Worm (Caenorhabditis elegans) whole organism, L4 larva: ENCODE results near the gene klp-6.
A peak's percentile ranks its signal among the peaks of the same experiment; 100 is the strongest.

ENCODE experiments used
- F37D6.2 ChIP-seq: sonication (generic microtip); optimal IDR thresholded peaks from 2 replicates; lab custom pipeline; 2016; ENCODE audit warnings: mild to moderate bottlenecking, missing genetic modification characterization, missing compliant biosample characterization
- R02D3.7 ChIP-seq: fragments of 150-350 bp; sonication (generic microtip); optimal IDR thresholded peaks from 3 replicates; lab custom pipeline; 2014; ENCODE audit warnings: missing biosample characterization, missing genetic modification characterization
- T26A8.4 ChIP-seq: fragments of 200-800 bp; sonication (Bioruptor generic); IDR thresholded peaks from 2 replicates; pipeline ENCODE4 v1.3.6; 2022; ENCODE audit warnings: missing genetic modification characterization, missing compliant biosample characterization
- Y75B8A.6 ChIP-seq: fragments of 200-800 bp; sonication (Bioruptor generic); IDR thresholded peaks from 2 replicates; pipeline ENCODE4 v1.3.6; 2022; ENCODE audit warnings: missing genetic modification reagents, missing genetic modification characterization, missing compliant biosample characterization
- aha-1 ChIP-seq: fragments of 150-350 bp; peaks from one replicate; lab custom pipeline; 2014; ENCODE audit warnings: missing biosample characterization, missing genetic modification characterization
- ceh-28 ChIP-seq: fragments of 150-350 bp; optimal IDR thresholded peaks from 2 replicates; lab custom pipeline; 2014; ENCODE audit warnings: missing biosample characterization, missing genetic modification reagents, missing genetic modification characterization
- cey-2 ChIP-seq: sonication (generic microtip); optimal IDR thresholded peaks from 3 replicates; lab custom pipeline; 2017; ENCODE audit warnings: missing genetic modification characterization, mild to moderate bottlenecking, missing compliant biosample characterization, antibody characterized with exemption, borderline replicate concordance; ENCODE audit not compliant: insufficient read depth
- daf-12 ChIP-seq: fragments of 150-350 bp; optimal IDR thresholded peaks from 2 replicates; lab custom pipeline; 2014; ENCODE audit warnings: missing biosample characterization, missing genetic modification reagents, missing genetic modification characterization
- daf-16 ChIP-seq, 3 experiments: sonication (generic microtip); optimal IDR thresholded peaks; 2 replicates each; lab custom pipeline; 2016 to 2017; ENCODE audit warnings: missing genetic modification characterization in 3 of 3, missing genetic modification reagents in 3 of 3, mild to moderate bottlenecking in 2 of 3, missing compliant biosample characterization in 2 of 3, missing biosample characterization in 1 of 3, moderate library complexity in 1 of 3
- daf-19 ChIP-seq: fragments of 200-800 bp; sonication (Bioruptor generic); conservative IDR thresholded peaks from 2 replicates; pipeline ENCODE4 v1.3.6; 2022; ENCODE audit warnings: missing genetic modification characterization, missing compliant biosample characterization
- daf-8 ChIP-seq: fragments of 200-800 bp; sonication (Bioruptor generic); IDR thresholded peaks from 2 replicates; pipeline ENCODE4 v1.3.6; 2022; ENCODE audit warnings: missing genetic modification characterization, missing compliant biosample characterization
- dpl-1 ChIP-seq: fragments of 150-350 bp; optimal IDR thresholded peaks from 2 replicates; lab custom pipeline; 2014; ENCODE audit warnings: missing biosample characterization, missing genetic modification reagents, missing genetic modification characterization
- fkh-10 ChIP-seq: fragments of 150-350 bp; optimal IDR thresholded peaks from 2 replicates; lab custom pipeline; 2014; ENCODE audit warnings: missing biosample characterization, missing genetic modification reagents, missing genetic modification characterization
- fos-1 ChIP-seq: fragments of 150-350 bp; optimal IDR thresholded peaks from 2 replicates; lab custom pipeline; 2014; ENCODE audit warnings: missing biosample characterization, missing genetic modification characterization
- gei-8 ChIP-seq: fragments of 200-800 bp; sonication (Bioruptor generic); optimal IDR thresholded peaks from 2 replicates; lab custom pipeline; 2018; ENCODE audit warnings: mild to moderate bottlenecking, missing genetic modification characterization, missing compliant biosample characterization
- hlh-11 ChIP-seq: fragments of 200-800 bp; sonication (Bioruptor generic); optimal IDR thresholded peaks from 2 replicates; lab custom pipeline; 2018; ENCODE audit warnings: mild to moderate bottlenecking, missing genetic modification characterization, missing compliant biosample characterization
- hlh-30 ChIP-seq: sonication (generic microtip); optimal IDR thresholded peaks from 2 replicates; lab custom pipeline; 2017; ENCODE audit warnings: antibody characterized with exemption, mild to moderate bottlenecking, missing genetic modification characterization, missing compliant biosample characterization; ENCODE audit not compliant: insufficient read depth
- hmg-1.1 ChIP-seq: fragments of 200-800 bp; sonication (Bioruptor generic); IDR thresholded peaks from 2 replicates; pipeline ENCODE4 v1.3.6; 2022; ENCODE audit warnings: missing genetic modification reagents, missing genetic modification characterization, missing compliant biosample characterization
- lin-1 ChIP-seq: fragments of 200-800 bp; sonication (Bioruptor generic); IDR thresholded peaks from 2 replicates; pipeline ENCODE4 v1.3.6; 2022; ENCODE audit warnings: missing genetic modification reagents, missing genetic modification characterization, missing compliant biosample characterization
- lin-13 ChIP-seq: fragments of 150-350 bp; optimal IDR thresholded peaks from 2 replicates; lab custom pipeline; 2014; ENCODE audit warnings: missing biosample characterization, missing genetic modification reagents, missing genetic modification characterization
- lir-3 ChIP-seq: sonication (generic microtip); optimal IDR thresholded peaks from 2 replicates; lab custom pipeline; 2016; ENCODE audit warnings: mild to moderate bottlenecking, missing genetic modification characterization, missing compliant biosample characterization
- lsy-2 ChIP-seq, 2 experiments: fragments of 150-350 bp in 1 of 2; sonication (generic microtip) in 1 of 2; optimal IDR thresholded peaks; 2 replicates each; lab custom pipeline; 2014 to 2017; ENCODE audit warnings: missing biosample characterization in 2 of 2, missing genetic modification characterization in 2 of 2
- madf-9 ChIP-seq: fragments of 200-800 bp; sonication (Bioruptor generic); conservative IDR thresholded peaks from 2 replicates; pipeline ENCODE4 v1.3.6; 2022; ENCODE audit warnings: missing genetic modification reagents, missing genetic modification characterization, missing compliant biosample characterization
- mdl-1 ChIP-seq, 2 experiments: fragments of 150-350 bp in 1 of 2; sonication (generic microtip) in 1 of 2; optimal IDR thresholded peaks; 2 replicates each; lab custom pipeline; 2014 to 2017; ENCODE audit warnings: missing biosample characterization in 2 of 2, missing genetic modification characterization in 2 of 2
- mxl-2 ChIP-seq: fragments of 200-800 bp; sonication (Bioruptor generic); conservative IDR thresholded peaks from 2 replicates; pipeline ENCODE4 v1.3.6; 2022; ENCODE audit warnings: missing genetic modification reagents, missing genetic modification characterization, missing compliant biosample characterization
- mxl-3 ChIP-seq: fragments of 200-800 bp; sonication (Bioruptor generic); optimal IDR thresholded peaks from 2 replicates; lab custom pipeline; 2018; ENCODE audit warnings: mild to moderate bottlenecking, missing genetic modification characterization, missing compliant biosample characterization
- nhr-10 ChIP-seq: fragments of 150-350 bp; optimal IDR thresholded peaks from 2 replicates; lab custom pipeline; 2014; ENCODE audit warnings: missing biosample characterization, missing genetic modification characterization
- nhr-102 ChIP-seq: sonication (generic microtip); optimal IDR thresholded peaks from 2 replicates; lab custom pipeline; 2016; ENCODE audit warnings: mild to moderate bottlenecking, missing genetic modification characterization, moderate library complexity, missing compliant biosample characterization
- nhr-42 ChIP-seq: fragments of 200-800 bp; sonication (Bioruptor generic); IDR thresholded peaks from 2 replicates; pipeline ENCODE4 v1.3.6; 2022; ENCODE audit warnings: missing genetic modification characterization, missing compliant biosample characterization
- nhr-76 ChIP-seq: fragments of 150-350 bp; optimal IDR thresholded peaks from 2 replicates; lab custom pipeline; 2014; ENCODE audit warnings: missing biosample characterization, missing genetic modification characterization
- nhr-77 ChIP-seq: fragments of 150-350 bp; optimal IDR thresholded peaks from 2 replicates; lab custom pipeline; 2014; ENCODE audit warnings: missing biosample characterization, missing genetic modification characterization
- php-3 ChIP-seq: fragments of 200-800 bp; sonication (Bioruptor generic); IDR thresholded peaks from 2 replicates; pipeline ENCODE4 v1.3.6; 2022; ENCODE audit warnings: missing genetic modification reagents, missing genetic modification characterization, missing compliant biosample characterization
- rbr-2 ChIP-seq: sonication (generic microtip); optimal IDR thresholded peaks from 2 replicates; lab custom pipeline; 2016; ENCODE audit warnings: missing genotype, missing genetic modification characterization, missing compliant biosample characterization
- saeg-2 ChIP-seq: fragments of 200-800 bp; sonication (Bioruptor generic); IDR thresholded peaks from 2 replicates; pipeline ENCODE4 v1.3.6; 2022; ENCODE audit warnings: missing genetic modification reagents, missing genetic modification characterization, missing compliant biosample characterization
- sdz-12 ChIP-seq: fragments of 200-800 bp; sonication (Bioruptor generic); optimal IDR thresholded peaks from 2 replicates; lab custom pipeline; 2018; ENCODE audit warnings: mild to moderate bottlenecking, missing genetic modification characterization, missing compliant biosample characterization
- set-16 ChIP-seq: fragments of 200-800 bp; sonication (Bioruptor generic); IDR thresholded peaks from 2 replicates; pipeline ENCODE4 v1.3.6; 2022; ENCODE audit warnings: missing genetic modification reagents, missing genetic modification characterization, missing compliant biosample characterization
- skn-1 ChIP-seq: fragments of 150-350 bp; optimal IDR thresholded peaks from 2 replicates; lab custom pipeline; 2014; ENCODE audit warnings: missing biosample characterization, missing genetic modification characterization
- spr-3 ChIP-seq: fragments of 200-800 bp; sonication (Bioruptor generic); optimal IDR thresholded peaks from 2 replicates; lab custom pipeline; 2018; ENCODE audit warnings: mild to moderate bottlenecking, missing genetic modification characterization, missing compliant biosample characterization
- tra-1 ChIP-seq: fragments of 200-800 bp; sonication (Bioruptor generic); IDR thresholded peaks from 2 replicates; pipeline ENCODE4 v1.3.6; 2022; ENCODE audit warnings: missing genetic modification reagents, missing genetic modification characterization, missing compliant biosample characterization
- unc-39 ChIP-seq: sonication (generic microtip); optimal IDR thresholded peaks from 2 replicates; lab custom pipeline; 2017; ENCODE audit warnings: missing biosample characterization, missing genetic modification characterization
- zip-2 ChIP-seq: fragments of 150-350 bp; optimal IDR thresholded peaks from 2 replicates; lab custom pipeline; 2014; ENCODE audit warnings: missing biosample characterization, missing genetic modification characterization
- ztf-7 ChIP-seq: fragments of 150-350 bp; optimal IDR thresholded peaks from 2 replicates; lab custom pipeline; 2014; ENCODE audit warnings: missing biosample characterization, missing genetic modification characterization

The klp-6 gene

ce11 chrIII:5020924-5021323 is 9.8 kb upstream of the klp-6 start, which contains the start of gene mdt-11:
Gene mdt-11 (plus strand): TSS chrIII:5021224.
- TF ChIP-seq aha-1 (tag; lab: Kevin White, UChicago): peak; percentile 55
- no peak for TF ChIP-seq skn-1
- TF ChIP-seq daf-8 (GFP tag; lab: Robert Waterston, UW): no peak

- TF ChIP-seq R02D3.7 (tag; lab: Kevin White, UChicago): no peak
- TF ChIP-seq daf-19 (GFP tag; lab: Robert Waterston, UW): no peak
- TF ChIP-seq lir-3: no peak
- TF ChIP-seq skn-1: no peak
- no peak for TF ChIP-seq saeg-2 (GFP tag; lab: Robert Waterston, UW)
- no peak for TF ChIP-seq rbr-2 (tag; lab: Kevin White, UChicago)
- no peak for TF ChIP-seq zip-2
- no peak for TF ChIP-seq lsy-2 (tag; optimal IDR thresholded peaks at IDR 0.05; lab: Kevin White, UChicago)
- TF ChIP-seq gei-8 (GFP tag; lab: Kevin White, UChicago): no peak
- TF ChIP-seq tra-1 (GFP tag; lab: Robert Waterston, UW): no peak
- no peak for TF ChIP-seq cey-2 (tag; lab: Kevin White, UChicago)
- TF ChIP-seq fos-1 (tag; lab: Kevin White, UChicago): no peak
- TF ChIP-seq unc-39: no peak
- no peak for TF ChIP-seq ztf-7 (tag; lab: Kevin White, UChicago)
- no peak for TF ChIP-seq lin-1
- TF ChIP-seq set-16 (GFP tag; lab: Robert Waterston, UW): no peak
Measured at ce11 chrIII:5021689-5022088, 9.0 kb upstream of the klp-6 start, which contains the start of gene R144.3. Gene R144.3 (plus strand): TSS chrIII:5021989.

ce11 chrIII:5022964-5023363 is 7.8 kb upstream of the klp-6 start, which contains the start of gene R144.13:
Gene R144.13 (plus strand): TSS chrIII:5023264.
- TF ChIP-seq aha-1 (tag; lab: Kevin White, UChicago) (peak; percentile 19), fkh-10 (GFP tag; lab: Kevin White, UChicago) (no peak), T26A8.4 (GFP tag; lab: Robert Waterston, UW) (no peak), nhr-42 (GFP tag; lab: Robert Waterston, UW) (no peak)
- TF ChIP-seq, all 104 proteins: peak for 1

ce11 chrIII:5023642-5024041 is 7.1 kb upstream of the klp-6 start:
- no peak for TF ChIP-seq mxl-3 (GFP tag; lab: Kevin White, UChicago)
- TF ChIP-seq daf-16 (GFP tag; optimal IDR thresholded peaks at IDR 0.05; lab: Kevin White, UChicago): no peak
- TF ChIP-seq daf-16 (tag; optimal IDR thresholded peaks at IDR 0.05; lab: Kevin White, UChicago): no peak
- no peak for TF ChIP-seq nhr-76 (tag; lab: Kevin White, UChicago)
- no peak for TF ChIP-seq nhr-102 (tag; lab: Kevin White, UChicago)
- TF ChIP-seq sdz-12: no peak
- TF ChIP-seq aha-1 (tag; lab: Kevin White, UChicago): peak; percentile 92

- peak; percentile 81 for TF ChIP-seq mxl-3 (GFP tag; lab: Kevin White, UChicago)
- TF ChIP-seq aha-1 (tag; lab: Kevin White, UChicago): peak; percentile 86
- no peak for TF ChIP-seq zip-2
- TF ChIP-seq hmg-1.1 (GFP tag; lab: Robert Waterston, UW): peak; percentile 62
- peak; percentile 33; the same call in 1 of the 2 replicates for TF ChIP-seq set-16 (GFP tag; lab: Robert Waterston, UW)
- TF ChIP-seq madf-9 (GFP tag; lab: Robert Waterston, UW): no peak
- peak; percentile 61 for TF ChIP-seq dpl-1
- TF ChIP-seq spr-3 (GFP tag; lab: Kevin White, UChicago): no peak
- TF ChIP-seq lin-13 (GFP tag; lab: Kevin White, UChicago): peak; percentile 68
- TF ChIP-seq fos-1 (tag; lab: Kevin White, UChicago): no peak
- no peak for TF ChIP-seq lin-1
- no peak for TF ChIP-seq daf-16 (GFP tag; optimal IDR thresholded peaks at IDR 0.05; lab: Kevin White, UChicago)
- TF ChIP-seq daf-16 (tag; optimal IDR thresholded peaks at IDR 0.05; lab: Kevin White, UChicago): peak; percentile 27
- no peak for TF ChIP-seq Y75B8A.6 (GFP tag; lab: Robert Waterston, UW)
- TF ChIP-seq nhr-77 (tag; lab: Kevin White, UChicago): peak; percentile 52
- TF ChIP-seq hlh-11: peak; percentile 64
- no peak for TF ChIP-seq F37D6.2 (tag; lab: Kevin White, UChicago)
- no peak for TF ChIP-seq php-3 (GFP tag; lab: Robert Waterston, UW)
- TF ChIP-seq daf-19 (GFP tag; lab: Robert Waterston, UW): no peak
- TF ChIP-seq daf-12: no peak
- peak; percentile 95 for TF ChIP-seq hlh-30 (tag; lab: Kevin White, UChicago)
- no peak for TF ChIP-seq nhr-10 (tag; lab: Kevin White, UChicago)
- TF ChIP-seq ceh-28: peak; percentile 58
- peak; percentile 45 to 80 for TF ChIP-seq mdl-1 (tag; optimal IDR thresholded peaks at IDR 0.05; lab: Kevin White, UChicago)
- TF ChIP-seq sdz-12: no peak
- no peak for TF ChIP-seq mxl-2
Measured at ce11 chrIII:5024393-5024964, 6.2 kb upstream of the klp-6 start, which contains the start of gene pcf-11. Gene pcf-11 (plus strand): TSS chrIII:5024914.
